Fruit fly (Drosophila melanogaster): ENCODE data around the gene CG13721.

Gene CG13721

DNA sequence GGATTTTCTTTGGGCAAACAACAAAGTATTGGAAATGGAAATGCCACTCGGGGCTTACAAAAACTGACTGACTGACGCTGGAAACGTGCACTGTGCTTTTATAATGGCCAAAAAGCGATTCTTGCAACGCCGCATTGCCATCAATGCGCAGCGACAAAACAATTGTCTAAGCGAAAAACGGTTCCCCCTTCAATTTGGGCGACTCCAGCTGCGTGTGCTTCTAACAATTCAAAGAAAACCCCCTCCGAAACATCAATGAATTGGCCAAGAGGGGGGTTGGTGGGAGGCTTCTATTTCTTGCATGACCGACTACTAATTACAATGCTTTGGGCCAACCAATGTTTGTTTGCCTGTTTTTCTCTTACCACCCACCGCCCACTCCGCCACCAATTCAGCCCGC lies at the start of gene CG13721:
CG13721 (minus strand) TSS at position 101 of the 400 bp plus-strand sequence.
- no peak for TF ChIP-seq insv (optimal IDR thresholded peaks at IDR 0.05)
- no peak for TF ChIP-seq h (optimal IDR thresholded peaks at IDR 0.05)
- TF ChIP-seq psq (optimal IDR thresholded peaks at IDR 0.05) = no peak
- no peak for TF ChIP-seq Myc (optimal IDR thresholded peaks at IDR 0.05)

DNA sequence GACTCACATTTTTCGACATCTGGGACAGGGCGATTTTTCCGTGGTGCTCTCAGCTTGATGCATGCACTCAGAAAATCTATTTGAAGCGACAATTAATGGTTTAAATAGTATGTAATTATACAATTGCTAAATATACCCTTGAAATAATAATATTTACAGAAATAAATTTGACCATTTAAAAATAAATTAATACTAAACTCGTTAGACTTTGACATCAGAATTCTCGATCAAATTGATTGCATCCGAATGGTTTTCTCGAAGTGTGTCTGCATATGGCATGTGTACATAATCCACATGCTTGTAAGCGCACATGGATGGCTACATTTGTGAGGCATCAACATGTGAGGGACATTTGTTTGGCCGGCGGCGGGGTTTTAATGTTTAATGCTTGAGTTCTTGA lies 49.1 kb upstream of the CG13721 start:
- TF ChIP-seq h (optimal IDR thresholded peaks at IDR 0.05) = no peak
- no peak for TF ChIP-seq Myc (optimal IDR thresholded peaks at IDR 0.05)
- TF ChIP-seq insv (optimal IDR thresholded peaks at IDR 0.05) = no peak
- no peak for TF ChIP-seq psq (optimal IDR thresholded peaks at IDR 0.05)
- TF ChIP-seq Sin3A (optimal IDR thresholded peaks at IDR 0.05) = no peak
- no peak for TF ChIP-seq ttk (optimal IDR thresholded peaks at IDR 0.05)

- TF ChIP-seq Myc (optimal IDR thresholded peaks at IDR 0.05) = no peak
- TF ChIP-seq insv (optimal IDR thresholded peaks at IDR 0.05) = no peak
- TF ChIP-seq Sin3A (optimal IDR thresholded peaks at IDR 0.05) = no peak
- TF ChIP-seq ttk (optimal IDR thresholded peaks at IDR 0.05) = no peak
- TF ChIP-seq h (optimal IDR thresholded peaks at IDR 0.05) = no peak
- TF ChIP-seq psq (optimal IDR thresholded peaks at IDR 0.05) = no peak
These were observed 48.2 kb upstream of the CG13721 start for dm6 chr3L:4545731-4546130.

dm6 chr3L:4545138-4545537 lies 47.6 kb upstream of the CG13721 start:
- TF ChIP-seq insv (optimal IDR thresholded peaks at IDR 0.05) (no peak), h (optimal IDR thresholded peaks at IDR 0.05) (no peak), psq (optimal IDR thresholded peaks at IDR 0.05) (no peak), ttk (optimal IDR thresholded peaks at IDR 0.05) (no peak), Sin3A (optimal IDR thresholded peaks at IDR 0.05) (no peak), Myc (optimal IDR thresholded peaks at IDR 0.05) (no peak)

dm6 chr3L:4544633-4545032 lies 47.1 kb upstream of the CG13721 start:
- TF ChIP-seq Sin3A (optimal IDR thresholded peaks at IDR 0.05) = no peak

dm6 chr3L:4543807-4544197 lies 46.2 kb upstream of the CG13721 start:
- TF ChIP-seq h (optimal IDR thresholded peaks at IDR 0.05) (no peak), psq (optimal IDR thresholded peaks at IDR 0.05) (no peak), Myc (optimal IDR thresholded peaks at IDR 0.05) (no peak), insv (optimal IDR thresholded peaks at IDR 0.05) (no peak), Sin3A (optimal IDR thresholded peaks at IDR 0.05) (no peak), ttk (optimal IDR thresholded peaks at IDR 0.05) (no peak)

DNA sequence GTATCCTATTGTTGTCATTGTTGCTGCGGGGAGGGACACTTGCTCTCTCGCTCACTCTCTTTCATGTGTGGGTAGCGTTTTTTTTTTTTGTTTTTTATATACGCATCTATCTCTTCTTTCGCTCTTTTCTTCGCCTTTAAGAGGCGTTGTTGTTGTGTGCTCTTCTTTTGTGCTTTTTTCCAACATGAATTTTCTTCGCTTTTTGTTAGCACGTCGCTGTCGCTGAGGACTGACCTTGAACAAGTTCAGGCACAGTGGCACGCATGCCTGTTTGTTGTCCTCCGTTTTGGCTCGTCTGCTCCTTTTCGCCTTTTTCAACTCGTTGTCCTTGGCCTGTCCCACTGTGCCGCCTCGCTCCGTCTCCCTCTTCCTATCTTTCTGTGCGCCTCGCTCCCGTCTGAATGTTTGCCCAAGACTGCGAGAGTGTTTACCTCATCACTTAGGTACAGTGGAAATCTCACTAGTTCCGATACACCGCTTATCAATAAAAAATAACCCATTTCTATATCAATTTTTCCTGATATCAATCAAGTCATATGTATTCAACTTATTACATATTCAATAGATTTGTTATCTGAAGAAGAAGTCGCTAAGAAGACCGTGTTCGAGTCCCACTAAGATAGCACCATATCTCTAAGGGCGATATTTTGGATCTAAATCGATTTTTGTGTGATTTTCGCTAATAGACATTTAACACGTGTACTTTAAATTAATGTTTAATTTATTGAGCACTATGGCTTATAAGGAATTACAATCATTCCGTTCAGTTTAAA lies 45.6 kb upstream of the CG13721 start:
- TF ChIP-seq h (optimal IDR thresholded peaks at IDR 0.05) (no peak), psq (optimal IDR thresholded peaks at IDR 0.05) (no peak), ttk (optimal IDR thresholded peaks at IDR 0.05) (no peak), Myc (optimal IDR thresholded peaks at IDR 0.05) (no peak), Sin3A (optimal IDR thresholded peaks at IDR 0.05) (no peak)

DNA sequence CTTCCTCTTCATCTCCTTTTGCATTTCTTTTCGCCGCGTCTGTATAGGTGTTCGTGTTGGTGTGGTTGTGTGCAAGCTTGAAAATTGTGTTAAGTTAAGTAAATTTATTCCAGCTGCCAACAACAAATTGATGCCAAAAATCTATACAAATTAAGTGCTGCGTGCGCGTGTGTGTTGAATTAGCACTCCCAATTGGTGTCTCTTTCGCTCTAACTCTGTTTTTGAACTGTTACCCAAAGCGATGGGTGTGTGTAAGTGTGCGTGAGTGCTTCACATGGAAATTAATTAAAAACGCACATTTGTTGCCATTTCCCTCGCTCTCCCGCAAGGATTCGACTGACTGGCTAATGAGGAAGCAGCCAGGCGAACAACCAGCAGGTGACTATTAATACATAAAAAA lies 45.0 kb upstream of the CG13721 start:
- TF ChIP-seq Sin3A (optimal IDR thresholded peaks at IDR 0.05) (no peak), Myc (optimal IDR thresholded peaks at IDR 0.05) (no peak), psq (optimal IDR thresholded peaks at IDR 0.05) (no peak), ttk (optimal IDR thresholded peaks at IDR 0.05) (no peak), insv (optimal IDR thresholded peaks at IDR 0.05) (no peak), h (optimal IDR thresholded peaks at IDR 0.05) (no peak)

- TF ChIP-seq Myc (optimal IDR thresholded peaks at IDR 0.05) = no peak
- TF ChIP-seq psq (optimal IDR thresholded peaks at IDR 0.05) = no peak
- no peak for TF ChIP-seq Sin3A (optimal IDR thresholded peaks at IDR 0.05)
- no peak for TF ChIP-seq ttk (optimal IDR thresholded peaks at IDR 0.05)
- no peak for TF ChIP-seq insv (optimal IDR thresholded peaks at IDR 0.05)
These were observed 44.2 kb upstream of the CG13721 start, which contains the start of gene CG11357 for dm6 chr3L:4541573-4542371. TSS of gene CG11357 (plus strand) at chr3L:4542051.

- TF ChIP-seq Sin3A (optimal IDR thresholded peaks at IDR 0.05) (no peak), insv (optimal IDR thresholded peaks at IDR 0.05) (no peak), ttk (optimal IDR thresholded peaks at IDR 0.05) (no peak), psq (optimal IDR thresholded peaks at IDR 0.05) (no peak), h (optimal IDR thresholded peaks at IDR 0.05) (no peak), Myc (optimal IDR thresholded peaks at IDR 0.05) (no peak)
These were observed 43.5 kb upstream of the CG13721 start, which contains the start of gene CG32243 for dm6 chr3L:4541070-4541469. TSS of gene CG32243 (minus strand) at chr3L:4541244.

dm6 chr3L:4534481-4534880 lies 36.9 kb upstream of the CG13721 start:
- no peak for TF ChIP-seq h (optimal IDR thresholded peaks at IDR 0.05)

DNA sequence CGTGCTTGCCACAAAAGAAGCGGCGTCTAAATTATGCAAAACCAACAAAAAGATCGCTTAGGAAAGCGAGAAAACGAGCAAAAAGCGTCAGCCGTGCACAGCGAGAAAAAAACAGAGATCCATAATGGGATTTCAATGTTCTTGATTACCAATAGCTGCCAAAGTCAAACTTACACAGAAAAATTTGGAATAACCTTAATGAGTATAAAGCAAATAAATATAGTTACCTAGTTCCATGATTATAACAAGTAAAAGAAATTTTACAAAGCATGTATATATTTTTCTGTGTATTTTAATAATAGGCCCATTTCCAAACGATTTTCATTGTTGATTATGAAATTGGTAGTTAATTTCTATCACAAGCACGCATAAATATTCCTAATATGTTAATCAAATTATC lies 36.4 kb upstream of the CG13721 start:
- TF ChIP-seq h (optimal IDR thresholded peaks at IDR 0.05) = no peak
- no peak for TF ChIP-seq psq (optimal IDR thresholded peaks at IDR 0.05)
- TF ChIP-seq insv (optimal IDR thresholded peaks at IDR 0.05) = no peak
- no peak for TF ChIP-seq Sin3A (optimal IDR thresholded peaks at IDR 0.05)
- TF ChIP-seq ttk (optimal IDR thresholded peaks at IDR 0.05) = no peak
- no peak for TF ChIP-seq Myc (optimal IDR thresholded peaks at IDR 0.05)
